Worm (Caenorhabditis elegans): ENCODE data around the gene mca-1.

DNA sequence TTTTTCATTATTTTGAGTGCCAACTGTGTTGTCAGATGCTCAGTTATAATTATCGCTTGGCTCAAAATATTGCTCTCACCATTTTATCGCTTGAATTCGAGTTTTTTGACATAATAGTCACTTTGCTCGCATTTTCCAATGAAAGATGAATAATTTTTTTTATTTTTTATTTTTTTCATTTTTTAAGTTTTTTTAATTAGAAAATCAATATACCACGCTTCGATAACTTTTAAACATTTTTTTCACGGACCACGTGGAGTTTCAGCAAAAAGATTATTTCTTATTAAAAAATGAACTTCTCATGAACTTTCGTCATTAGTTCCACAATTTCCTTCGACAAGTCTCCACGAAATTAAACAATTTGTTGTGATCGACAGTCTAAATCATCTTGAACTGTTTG, 20.1 kb downstream of the mca-1 start, which contains the start of gene elt-1:
- no peak for TF ChIP-seq skn-1 (tag; optimal IDR thresholded peaks at IDR 0.05)
- TF ChIP-seq fos-1 (tag; optimal IDR thresholded peaks at IDR 0.05) = no peak
